Worm (Caenorhabditis elegans) whole organism, young adult: ENCODE data around the gene F53B1.8.

Source experiments
- F37B4.10 ChIP-seq: fragments of 200-800 bp; sonication (Bioruptor generic); IDR thresholded peaks from 2 replicates; pipeline ENCODE4 v1.3.6; 2022; ENCODE audit warnings: missing genetic modification characterization, missing compliant biosample characterization
- bed-2 ChIP-seq: fragments of 200-800 bp; sonication (Bioruptor generic); IDR thresholded peaks from 2 replicates; pipeline ENCODE4 v1.3.6; 2022; ENCODE audit warnings: missing genetic modification reagents, missing genetic modification characterization, missing compliant biosample characterization
- ceh-100 ChIP-seq: fragments of 200-800 bp; sonication (Bioruptor generic); IDR thresholded peaks from 2 replicates; pipeline ENCODE4 v1.3.6; 2022; ENCODE audit warnings: missing genetic modification reagents, missing genetic modification characterization, missing compliant biosample characterization
- madf-6 ChIP-seq: fragments of 200-800 bp; sonication (Bioruptor generic); IDR thresholded peaks from 2 replicates; pipeline ENCODE4 v1.3.6; 2022; ENCODE audit warnings: missing genetic modification reagents, missing genetic modification characterization, missing compliant biosample characterization
- nfya-2 ChIP-seq: fragments of 200-800 bp; sonication (Bioruptor generic); IDR thresholded peaks from 2 replicates; pipeline ENCODE4 v1.3.6; 2022; ENCODE audit warnings: missing genetic modification reagents, missing genetic modification characterization, missing compliant biosample characterization
- nhr-80 ChIP-seq: sonication (generic microtip); optimal IDR thresholded peaks from 2 replicates; lab custom pipeline; 2016; ENCODE audit warnings: missing genetic modification characterization, missing compliant biosample characterization
- rec-8 ChIP-seq, 2 experiments: sonication (generic microtip); optimal IDR thresholded peaks; 2 replicates each; lab custom pipeline; 2016; ENCODE audit warnings: mild to moderate bottlenecking in 2 of 2, missing genetic modification characterization in 2 of 2, missing genetic modification reagents in 2 of 2, missing genotype in 2 of 2, missing biosample characterization in 1 of 2, missing compliant biosample characterization in 1 of 2, moderate library complexity in 1 of 2
- sea-2 ChIP-seq: fragments of 200-800 bp; sonication (Bioruptor generic); IDR thresholded peaks from 2 replicates; pipeline ENCODE4 v1.3.6; 2022; ENCODE audit warnings: missing genetic modification characterization, missing compliant biosample characterization
- unc-130 ChIP-seq: sonication (generic microtip); optimal IDR thresholded peaks from 2 replicates; lab custom pipeline; 2016; ENCODE audit warnings: missing genetic modification reagents, missing genetic modification characterization, missing compliant biosample characterization

- no peak for TF ChIP-seq madf-6 (GFP tag; lab: Robert Waterston, UW)
- TF ChIP-seq ceh-100 (GFP tag; lab: Robert Waterston, UW): no peak
- TF ChIP-seq nfya-2 (GFP tag; lab: Robert Waterston, UW): no peak
- TF ChIP-seq nhr-80 (tag; lab: Kevin White, UChicago): no peak
- no peak for TF ChIP-seq sea-2 (GFP tag; lab: Robert Waterston, UW)
- TF ChIP-seq rec-8 (tag; optimal IDR thresholded peaks at IDR 0.05; lab: Kevin White, UChicago): no peak
- TF ChIP-seq bed-2 (GFP tag; lab: Robert Waterston, UW): no peak
- TF ChIP-seq F37B4.10 (GFP tag; lab: Robert Waterston, UW): no peak
- TF ChIP-seq unc-130 (GFP tag; lab: Kevin White, UChicago): no peak
Measured at ce11 chrX:2114171-2114570, 15.9 kb downstream of the F53B1.8 start.
